Worm (Caenorhabditis elegans) whole organism, young adult: ENCODE results near the gene glb-31.

ENCODE experiments used
- C06A6.2 ChIP-seq: fragments of 200-800 bp; sonication (Bioruptor generic); conservative IDR thresholded peaks from 2 replicates; pipeline ENCODE4 v1.3.6; 2022; ENCODE audit warnings: missing genetic modification characterization, missing compliant biosample characterization
- F52B5.7 ChIP-seq: sonication (generic microtip); optimal IDR thresholded peaks from 2 replicates; lab custom pipeline; 2016; ENCODE audit warnings: mild to moderate bottlenecking, missing genetic modification characterization, missing compliant biosample characterization
- Y53G8AR.9 ChIP-seq: fragments of 200-800 bp; sonication (Bioruptor generic); conservative IDR thresholded peaks from 2 replicates; pipeline ENCODE4 v1.3.6; 2022; ENCODE audit warnings: missing genetic modification reagents, missing genetic modification characterization, missing compliant biosample characterization
- ama-1 ChIP-seq, 3 experiments: fragments of 150-350 bp in 1 of 3; sonication (generic microtip) in 2 of 3; optimal IDR thresholded peaks; 2 replicates each; lab custom pipeline; 2014 to 2018; ENCODE audit warnings: missing biosample characterization in 2 of 3, missing genetic modification characterization in 2 of 3, missing genetic modification reagents in 2 of 3
- aptf-3 ChIP-seq: fragments of 200-800 bp; sonication (Bioruptor generic); IDR thresholded peaks from 2 replicates; pipeline ENCODE4 v1.3.6; 2022; ENCODE audit warnings: missing genetic modification characterization, missing compliant biosample characterization
- attf-5 ChIP-seq: fragments of 200-800 bp; sonication (Bioruptor generic); optimal IDR thresholded peaks from 2 replicates; lab custom pipeline; 2018; ENCODE audit warnings: mild to moderate bottlenecking, missing genetic modification characterization, missing compliant biosample characterization
- cebp-1 ChIP-seq, 2 experiments: fragments of 200-800 bp in 1 of 2; sonication (Bioruptor generic) in 1 of 2; sonication (generic microtip) in 1 of 2; IDR thresholded peaks in 1 of 2; optimal IDR thresholded peaks in 1 of 2; 2 replicates each; pipeline versions ENCODE4 v1.3.6 to Lab custom; 2017 to 2022; ENCODE audit warnings: missing compliant biosample characterization in 2 of 2, missing genetic modification characterization in 2 of 2, mild to moderate bottlenecking in 1 of 2, missing genetic modification reagents in 1 of 2, moderate library complexity in 1 of 2
- ceh-40 ChIP-seq: fragments of 200-800 bp; sonication (Bioruptor generic); IDR thresholded peaks from 2 replicates; pipeline ENCODE4 v1.3.6; 2022; ENCODE audit warnings: missing genetic modification characterization, missing compliant biosample characterization
- efl-1 ChIP-seq: fragments of 150-350 bp; optimal IDR thresholded peaks from 2 replicates; lab custom pipeline; 2014; ENCODE audit warnings: missing biosample characterization, missing genetic modification reagents, missing genetic modification characterization
- egl-44 ChIP-seq: fragments of 200-800 bp; sonication (Bioruptor generic); IDR thresholded peaks from 2 replicates; pipeline ENCODE4 v1.3.6; 2022; ENCODE audit warnings: missing genetic modification reagents, missing genetic modification characterization, missing compliant biosample characterization
- gei-17 ChIP-seq: fragments of 200-800 bp; sonication (Bioruptor generic); optimal IDR thresholded peaks from 2 replicates; lab custom pipeline; 2018; ENCODE audit warnings: mild to moderate bottlenecking, missing genetic modification characterization, missing compliant biosample characterization
- mcd-1 ChIP-seq: fragments of 200-800 bp; sonication (Bioruptor generic); IDR thresholded peaks from 2 replicates; pipeline ENCODE4 v1.3.6; 2022; ENCODE audit warnings: missing genetic modification reagents, missing genetic modification characterization, missing compliant biosample characterization
- nfya-2 ChIP-seq: fragments of 200-800 bp; sonication (Bioruptor generic); IDR thresholded peaks from 2 replicates; pipeline ENCODE4 v1.3.6; 2022; ENCODE audit warnings: missing genetic modification reagents, missing genetic modification characterization, missing compliant biosample characterization
- nfyb-1 ChIP-seq: fragments of 200-800 bp; sonication (Bioruptor generic); IDR thresholded peaks from 2 replicates; pipeline ENCODE4 v1.3.6; 2022; ENCODE audit warnings: missing genetic modification reagents, missing genetic modification characterization, missing compliant biosample characterization
- nhr-90 ChIP-seq: sonication (generic microtip); optimal IDR thresholded peaks from 2 replicates; lab custom pipeline; 2016; ENCODE audit warnings: missing genotype, mild to moderate bottlenecking, missing genetic modification characterization, missing compliant biosample characterization
- pha-4 ChIP-seq: fragments of 150-350 bp; sonication (generic microtip); optimal IDR thresholded peaks from 2 replicates; lab custom pipeline; 2014; ENCODE audit warnings: missing biosample characterization, missing genetic modification reagents, missing genetic modification characterization
- rpc-1 ChIP-seq, 2 experiments: fragments of 150-350 bp in 1 of 2; sonication (generic microtip) in 1 of 2; optimal IDR thresholded peaks; 2 replicates each; lab custom pipeline; 2014 to 2018; ENCODE audit warnings: missing biosample characterization in 1 of 2, missing genetic modification characterization in 1 of 2, missing genetic modification reagents in 1 of 2, missing genotype in 1 of 2
- sdz-38 ChIP-seq: sonication (generic microtip); optimal IDR thresholded peaks from 2 replicates; lab custom pipeline; 2016; ENCODE audit warnings: missing genotype, missing genetic modification characterization, missing compliant biosample characterization
- snpc-3.4 ChIP-seq: sonication (generic microtip); optimal IDR thresholded peaks from 2 replicates; lab custom pipeline; 2017; ENCODE audit warnings: missing genetic modification characterization, mild to moderate bottlenecking, missing compliant biosample characterization, antibody characterized with exemption, moderate library complexity, missing genotype, missing genetic modification reagents
- sptf-2 ChIP-seq: fragments of 200-800 bp; sonication (Bioruptor generic); optimal IDR thresholded peaks from 2 replicates; lab custom pipeline; 2018; ENCODE audit warnings: mild to moderate bottlenecking, missing genetic modification characterization, missing compliant biosample characterization
- tlf-1 ChIP-seq: fragments of 200-800 bp; sonication (Bioruptor generic); optimal IDR thresholded peaks from 2 replicates; lab custom pipeline; 2018; ENCODE audit warnings: mild to moderate bottlenecking, missing genetic modification characterization, missing compliant biosample characterization
- unc-62 ChIP-seq: fragments of 150-350 bp; optimal IDR thresholded peaks from 2 replicates; lab custom pipeline; 2014; ENCODE audit warnings: missing biosample characterization, missing genetic modification reagents, missing genetic modification characterization
- ztf-26 ChIP-seq: sonication (generic microtip); optimal IDR thresholded peaks from 2 replicates; lab custom pipeline; 2017; ENCODE audit warnings: missing genetic modification characterization, missing compliant biosample characterization
- ztf-3 ChIP-seq: fragments of 200-800 bp; sonication (Bioruptor generic); optimal IDR thresholded peaks from 2 replicates; lab custom pipeline; 2018; ENCODE audit warnings: mild to moderate bottlenecking, missing genetic modification characterization, missing compliant biosample characterization

glb-31 gene

DNA sequence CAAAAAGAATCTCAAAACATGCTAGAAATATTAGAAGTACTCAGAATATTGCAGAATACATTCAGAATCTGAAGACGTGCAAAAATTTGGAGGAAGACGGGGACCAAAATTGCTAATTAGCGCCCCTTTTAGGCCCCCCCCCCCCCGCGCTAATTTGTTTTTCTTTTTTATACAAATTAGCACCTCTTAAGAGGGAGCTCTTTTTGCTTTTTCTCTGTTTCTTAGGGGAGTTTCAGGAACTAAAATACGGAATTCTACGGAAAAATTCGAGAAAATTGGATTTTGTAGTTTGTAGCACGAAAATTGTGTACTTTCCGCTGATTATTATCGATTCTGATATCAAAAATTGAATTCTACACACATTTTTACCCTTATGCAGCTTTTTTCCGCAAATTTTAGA lies at the start of gene glb-31:
glb-31 (minus strand) TSS at position 101 of the 400 bp plus-strand sequence.
- TF ChIP-seq F52B5.7 (tag; lab: Kevin White, UChicago) (no peak), Y53G8AR.9 (GFP tag; lab: Robert Waterston, UW) (no peak), pha-4 (no peak), snpc-3.4 (tag; lab: Kevin White, UChicago) (no peak), mcd-1 (GFP tag; lab: Robert Waterston, UW) (no peak), nhr-90 (tag; lab: Kevin White, UChicago) (no peak), nfya-2 (GFP tag; lab: Robert Waterston, UW) (no peak)

DNA sequence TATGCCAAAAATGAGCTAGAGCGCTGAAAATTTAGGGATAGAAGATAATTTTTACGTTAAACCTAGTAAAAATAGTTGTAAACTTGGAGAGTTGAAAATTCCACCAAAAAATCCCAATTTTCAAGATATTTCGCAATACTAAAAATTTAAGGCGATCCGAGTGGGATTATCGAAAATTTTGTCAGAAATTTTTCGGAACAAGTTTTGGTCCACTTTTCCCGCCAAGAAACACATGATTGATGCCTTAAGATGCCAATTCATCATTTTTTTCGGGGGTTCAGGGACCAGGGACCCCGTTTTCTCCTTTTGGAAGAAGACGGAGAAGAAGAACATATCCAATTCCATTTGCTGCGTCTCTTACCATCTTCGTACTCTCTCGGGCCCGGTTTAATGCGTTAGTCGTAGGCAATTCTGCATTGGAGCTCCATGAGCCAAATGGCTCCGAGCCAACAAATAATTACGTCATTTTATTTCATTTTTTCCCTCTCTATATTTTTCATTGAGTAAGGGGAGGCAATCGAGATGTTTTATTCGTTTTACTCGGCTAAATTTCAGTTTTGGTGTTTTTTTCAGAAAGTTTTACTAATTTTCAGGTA lies 43.2 kb upstream of the glb-31 start:
- TF ChIP-seq cebp-1 (GFP tag; IDR thresholded peaks at IDR 0.05; lab: Robert Waterston, UW) (peak; percentile 75), cebp-1 (tag; optimal IDR thresholded peaks at IDR 0.05; lab: Kevin White, UChicago) (peak; percentile 95), efl-1 (GFP tag; lab: Kevin White, UChicago) (no peak)

DNA sequence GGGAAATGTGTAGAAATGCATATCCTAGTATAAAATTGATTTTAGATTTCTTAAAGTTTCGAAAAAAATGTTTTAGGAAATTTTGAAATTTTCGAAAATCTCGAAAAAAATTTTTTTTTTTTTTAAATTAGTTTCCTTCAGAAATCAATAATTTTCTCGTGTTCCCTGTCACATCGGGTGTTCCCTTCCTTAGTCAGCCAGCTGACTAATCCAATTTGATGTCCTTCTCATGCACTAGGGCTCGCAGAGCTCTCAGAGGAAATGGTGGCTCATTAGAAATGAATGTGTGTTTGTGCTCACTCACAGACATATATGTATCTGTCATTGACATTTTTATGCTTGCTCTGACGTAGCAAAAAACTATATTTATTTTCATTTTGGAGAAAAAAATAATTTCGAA lies 42.3 kb upstream of the glb-31 start:
- TF ChIP-seq sdz-38 (tag; lab: Kevin White, UChicago) (no peak), ztf-3 (GFP tag; lab: Kevin White, UChicago) (no peak)
- TF ChIP-seq, all 124 proteins: peak for 0

DNA sequence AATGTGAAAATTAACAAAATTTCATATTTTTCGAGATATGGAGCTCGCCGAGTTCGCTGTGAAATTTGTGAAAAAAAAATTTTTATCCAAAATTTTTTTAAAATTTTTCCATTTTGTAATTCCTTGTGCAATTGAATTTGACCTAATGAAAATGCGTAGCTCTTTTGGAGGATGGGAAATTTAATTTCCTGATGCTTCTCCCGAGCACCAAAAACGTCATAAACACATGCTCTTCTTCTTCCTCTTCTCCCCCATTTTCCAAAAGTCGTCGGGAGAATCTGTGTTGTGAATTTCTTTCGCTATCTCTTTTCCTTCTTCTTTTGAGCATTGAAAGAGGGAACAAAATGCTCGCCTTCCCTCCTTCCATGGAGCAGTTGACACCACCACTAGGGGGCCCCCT lies 40.0 kb upstream of the glb-31 start:
- TF ChIP-seq egl-44 (GFP tag; lab: Robert Waterston, UW) (no peak), attf-5 (GFP tag; lab: Kevin White, UChicago) (no peak)

DNA sequence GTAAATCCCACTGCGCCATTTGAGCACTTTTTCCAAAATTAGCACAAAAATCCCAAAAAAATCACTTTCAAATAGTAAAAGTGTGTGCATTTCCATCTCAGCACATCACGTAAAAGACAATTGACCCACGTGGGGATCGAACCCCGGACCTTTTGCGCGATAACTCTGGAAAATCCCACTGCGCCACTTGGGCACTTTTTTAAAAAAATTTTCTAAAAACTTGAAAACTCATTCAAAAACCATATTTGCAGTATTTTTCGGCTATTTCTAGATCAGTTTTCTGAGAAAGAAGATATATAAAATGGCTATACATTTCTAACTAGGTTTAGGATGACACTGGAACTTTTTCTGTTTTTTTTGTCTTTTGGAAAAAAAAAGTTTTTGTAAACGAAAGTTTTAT lies 38.6 kb upstream of the glb-31 start:
- no peak for TF ChIP-seq rpc-1 (optimal IDR thresholded peaks at IDR 0.05; lab: Kevin White, UChicago)
- TF ChIP-seq rpc-1 (tag; optimal IDR thresholded peaks at IDR 0.05; lab: Kevin White, UChicago) = peak; percentile 7
- TF ChIP-seq ama-1 (optimal IDR thresholded peaks at IDR 0.05; lab: Kevin White, UChicago) = no peak
- no peak for TF ChIP-seq ama-1 (GFP tag; optimal IDR thresholded peaks at IDR 0.05; lab: Kevin White, UChicago)
- TF ChIP-seq, all 124 proteins: peak for 1

DNA sequence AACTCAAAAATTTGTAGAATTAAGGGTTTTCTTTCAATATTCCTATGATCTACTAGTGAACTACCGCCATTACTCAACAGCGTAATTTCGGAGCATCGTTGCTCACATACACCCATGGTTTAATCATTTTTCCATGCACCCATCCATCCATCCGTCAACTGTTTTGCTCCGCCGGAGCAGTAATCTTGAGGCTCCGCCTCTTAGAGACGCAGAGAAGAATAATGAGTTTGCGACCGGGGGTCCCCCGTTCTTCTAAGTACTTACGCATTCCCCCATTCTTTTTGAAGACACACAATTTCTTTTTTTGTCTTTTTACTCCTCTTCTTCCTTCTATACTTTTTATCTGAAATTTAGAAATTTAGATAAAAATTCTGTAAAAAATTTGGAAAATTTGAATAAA lies 36.7 kb upstream of the glb-31 start:
- TF ChIP-seq C06A6.2 (GFP tag; lab: Robert Waterston, UW) = no peak
- 0 out of 2 replicates have a peak, but pooled peaks have one; percentile 30 for TF ChIP-seq nfyb-1 (GFP tag; lab: Robert Waterston, UW)

DNA sequence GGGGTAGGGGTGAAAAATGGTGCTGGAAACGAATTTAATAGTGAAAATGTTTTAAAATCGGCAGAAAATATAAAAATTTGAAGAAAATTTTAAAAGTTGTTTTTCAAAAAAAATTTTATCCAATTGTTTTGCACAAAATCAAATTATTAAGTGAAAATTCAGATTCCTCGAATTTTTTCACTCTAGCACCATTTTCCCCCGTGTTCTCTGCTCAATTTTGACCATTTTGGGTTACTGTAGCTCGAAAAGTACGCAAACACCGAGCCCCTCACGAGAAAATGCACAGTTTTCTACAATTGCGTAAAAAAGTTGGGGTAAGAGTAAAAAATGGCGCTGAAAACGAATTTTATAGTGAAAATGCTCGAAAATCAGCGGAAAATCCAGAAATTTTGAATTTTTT lies 28.4 kb upstream of the glb-31 start:
- no peak for TF ChIP-seq ceh-40 (GFP tag; lab: Robert Waterston, UW)
- no peak for TF ChIP-seq tlf-1 (GFP tag; lab: Kevin White, UChicago)
- no peak for TF ChIP-seq aptf-3 (GFP tag; lab: Robert Waterston, UW)
- TF ChIP-seq sdz-38 (tag; lab: Kevin White, UChicago) = no peak

DNA sequence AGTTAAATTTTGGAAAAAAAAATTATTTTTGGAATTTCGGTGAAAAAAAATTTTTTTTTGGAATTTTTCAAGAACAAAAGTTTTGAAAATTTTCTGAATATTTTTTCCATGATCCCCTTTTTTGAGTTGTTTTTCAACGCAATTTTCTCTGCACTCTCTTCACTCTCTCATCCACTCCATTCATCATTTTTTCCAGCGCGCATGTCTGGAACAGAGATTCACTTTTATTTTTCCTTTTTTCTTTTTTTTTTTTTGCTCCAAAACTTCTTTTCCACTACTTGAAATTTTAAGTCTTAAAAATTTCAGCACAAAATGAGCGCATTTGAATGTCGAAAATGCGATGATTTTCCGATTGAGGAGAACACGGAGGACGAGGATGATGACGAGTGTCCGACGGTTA lies 25.2 kb upstream of the glb-31 start, which contains the start of gene jip-1:
jip-1 (plus strand) TSS at position 301 of the 400 bp plus-strand sequence.
- TF ChIP-seq ztf-26 (no peak), nfya-2 (GFP tag; lab: Robert Waterston, UW) (no peak), unc-62 (no peak), gei-17 (GFP tag; lab: Kevin White, UChicago) (no peak), sptf-2 (GFP tag; lab: Kevin White, UChicago) (no peak), cebp-1 (GFP tag; IDR thresholded peaks at IDR 0.05; lab: Robert Waterston, UW) (no peak), cebp-1 (tag; optimal IDR thresholded peaks at IDR 0.05; lab: Kevin White, UChicago) (no peak)
- TF ChIP-seq, all 124 proteins: peak for 0
